Worm (Caenorhabditis elegans) whole organism, dauer: Measurements from ENCODE around the gene zipt-2.2.

Experiments used
- unc-62 ChIP-seq: sonication (generic microtip); optimal IDR thresholded peaks from 2 replicates; lab custom pipeline; 2017; ENCODE audit warnings: missing biosample characterization, missing genetic modification reagents, missing genetic modification characterization

Gene zipt-2.2

ce11 chrIV:4235315-4236024 is at the start of gene zipt-2.2, which contains the start of gene dpy-13:
Gene zipt-2.2 (minus strand): TSS chrIV:4235365.
Gene dpy-13 (plus strand): TSS chrIV:4235614.
- TF ChIP-seq unc-62 (GFP tag; lab: Kevin White, UChicago): no peak

- no peak for TF ChIP-seq unc-62 (GFP tag; lab: Kevin White, UChicago)
Observed at ce11 chrIV:4284020-4284419, 48.9 kb upstream of the zipt-2.2 start, which contains the start of gene F15E6.6. Gene F15E6.6 (minus strand): TSS chrIV:4284120.

ce11 chrIV:4277694-4278093 is 42.5 kb upstream of the zipt-2.2 start, which contains the start of gene nhr-78:
Gene nhr-78 (minus strand): TSS chrIV:4277875.
- no peak for TF ChIP-seq unc-62 (GFP tag; lab: Kevin White, UChicago)

ce11 chrIV:4272167-4272566 is 37.0 kb upstream of the zipt-2.2 start, which contains the start of gene F36A4.1:
Gene F36A4.1 (plus strand): TSS chrIV:4272467.
- TF ChIP-seq unc-62 (GFP tag; lab: Kevin White, UChicago): no peak

ce11 chrIV:4270925-4271324 is 35.8 kb upstream of the zipt-2.2 start, which contains the start of gene F36A4.2:
Gene F36A4.2 (plus strand): TSS chrIV:4271225.
- TF ChIP-seq unc-62 (GFP tag; lab: Kevin White, UChicago): no peak

ce11 chrIV:4269308-4269707 is 34.1 kb upstream of the zipt-2.2 start, which contains the start of gene F36A4.3:
Gene F36A4.3 (plus strand): TSS chrIV:4269608.
- TF ChIP-seq unc-62 (GFP tag; lab: Kevin White, UChicago): no peak

- no peak for TF ChIP-seq unc-62 (GFP tag; lab: Kevin White, UChicago)
Observed at ce11 chrIV:4267320-4267719, 32.2 kb upstream of the zipt-2.2 start, which contains the start of gene F36A4.4. Gene F36A4.4 (plus strand): TSS chrIV:4267620.

- TF ChIP-seq unc-62 (GFP tag; lab: Kevin White, UChicago): no peak
Observed at ce11 chrIV:4265951-4266350, 30.8 kb upstream of the zipt-2.2 start.

ce11 chrIV:4265224-4265623 is 30.1 kb upstream of the zipt-2.2 start, which contains the start of gene F36A4.5:
Gene F36A4.5 (plus strand): TSS chrIV:4265524.
- TF ChIP-seq unc-62 (GFP tag; lab: Kevin White, UChicago): no peak

- TF ChIP-seq unc-62 (GFP tag; lab: Kevin White, UChicago): no peak
Observed at ce11 chrIV:4264649-4265048, 29.5 kb upstream of the zipt-2.2 start.

ce11 chrIV:4262993-4263392 is 27.8 kb upstream of the zipt-2.2 start, which contains the start of gene col-33:
Gene col-33 (plus strand): TSS chrIV:4263293.
- TF ChIP-seq unc-62 (GFP tag; lab: Kevin White, UChicago): no peak

ce11 chrIV:4259433-4259832 is 24.3 kb upstream of the zipt-2.2 start:
- no peak for TF ChIP-seq unc-62 (GFP tag; lab: Kevin White, UChicago)

ce11 chrIV:4254989-4255582 is 19.9 kb upstream of the zipt-2.2 start:
- no peak for TF ChIP-seq unc-62 (GFP tag; lab: Kevin White, UChicago)

- TF ChIP-seq unc-62 (GFP tag; lab: Kevin White, UChicago): no peak
Observed at ce11 chrIV:4247770-4248169, 12.6 kb upstream of the zipt-2.2 start, which contains the start of gene ama-1. Gene ama-1 (plus strand): TSS chrIV:4248070.

ce11 chrIV:4247334-4247733 is 12.2 kb upstream of the zipt-2.2 start:
- TF ChIP-seq unc-62 (GFP tag; lab: Kevin White, UChicago): no peak

ce11 chrIV:4246493-4246892 is 11.3 kb upstream of the zipt-2.2 start, which contains the start of gene ttr-20:
Gene ttr-20 (plus strand): TSS chrIV:4246793.
- TF ChIP-seq unc-62 (GFP tag; lab: Kevin White, UChicago): no peak
